Fruit fly (Drosophila melanogaster) Kc167 (cell line): ENCODE results near the gene CG14000.

Source experiments
- Myc ChIP-seq: fragments of >200 bp; optimal IDR thresholded peaks from 2 replicates; lab custom pipeline; 2017; ENCODE audit warnings: missing external identifiers
- h ChIP-seq: fragments of >200 bp; optimal IDR thresholded peaks from 3 replicates; lab custom pipeline; 2018; ENCODE audit warnings: missing external identifiers

DNA sequence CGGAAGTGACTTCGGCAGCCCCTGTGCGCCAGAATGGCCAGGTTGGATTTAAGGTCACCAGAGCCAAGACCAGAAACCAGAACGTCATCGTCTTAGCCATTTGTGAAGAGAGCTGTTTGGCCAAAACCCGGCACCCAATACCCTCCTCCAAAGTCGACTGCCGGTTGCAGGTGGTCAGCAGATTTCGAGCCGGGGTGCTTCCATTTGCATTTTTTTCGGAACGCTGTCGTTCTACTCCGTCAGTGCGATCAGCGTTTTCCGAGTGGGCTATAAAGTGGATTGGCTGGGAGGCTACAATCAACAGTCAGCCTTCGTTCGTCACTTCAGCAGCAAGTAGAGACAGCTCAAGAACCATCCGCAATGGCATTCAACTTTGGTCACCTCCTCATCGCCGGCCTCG, 46.6 kb upstream of the CG14000 start, which contains the start of the genes CG13998 and Vm26Ab:
- TF ChIP-seq h (lab: Kevin White, UChicago) = no peak
- TF ChIP-seq Myc (lab: Kevin White, UChicago) = no peak
